Worm (Caenorhabditis elegans) whole organism, L3 larva: ENCODE measurements around the gene tmed-1.

Experiments
- ama-1 ChIP-seq: fragments of 150-350 bp; optimal IDR thresholded peaks from 2 replicates; lab custom pipeline; 2018
- ceh-16 ChIP-seq: sonication (generic microtip); optimal IDR thresholded peaks from 2 replicates; lab custom pipeline; 2017; ENCODE audit warnings: missing biosample characterization, missing genetic modification characterization
- elt-2 ChIP-seq: sonication (generic microtip); optimal IDR thresholded peaks from 2 replicates; lab custom pipeline; 2016; ENCODE audit warnings: missing genetic modification reagents, mild to moderate bottlenecking, missing genetic modification characterization, missing compliant biosample characterization
- elt-3 ChIP-seq, 3 experiments: fragments of 150-350 bp in 1 of 3; sonication (generic microtip) in 2 of 3; optimal IDR thresholded peaks; 2 replicates in 2 of 3; 4 replicates in 1 of 3; lab custom pipeline; 2014 to 2017; ENCODE audit warnings: missing biosample characterization in 3 of 3, missing genetic modification characterization in 3 of 3
- eor-1 ChIP-seq, 2 experiments: fragments of 150-350 bp; optimal IDR thresholded peaks; 2 replicates each; lab custom pipeline; 2014 to 2018; ENCODE audit warnings: missing biosample characterization in 2 of 2, missing genetic modification characterization in 2 of 2
- fkh-10 ChIP-seq: sonication (generic microtip); optimal IDR thresholded peaks from 2 replicates; lab custom pipeline; 2017; ENCODE audit warnings: missing biosample characterization, missing genetic modification reagents, missing genetic modification characterization
- lin-39 ChIP-seq: fragments of 150-350 bp; optimal IDR thresholded peaks from 2 replicates; lab custom pipeline; 2018; ENCODE audit warnings: missing biosample characterization, missing genetic modification reagents, missing genetic modification characterization
- mdl-1 ChIP-seq: fragments of 150-350 bp; optimal IDR thresholded peaks from 2 replicates; lab custom pipeline; 2014; ENCODE audit warnings: missing biosample characterization, missing genetic modification characterization
- nhr-11 ChIP-seq: fragments of 150-350 bp; optimal IDR thresholded peaks from 2 replicates; lab custom pipeline; 2014; ENCODE audit warnings: missing biosample characterization, missing genetic modification characterization
- nhr-237 ChIP-seq: fragments of 150-350 bp; optimal IDR thresholded peaks from 2 replicates; lab custom pipeline; 2014; ENCODE audit warnings: missing biosample characterization, missing genetic modification characterization
- tbx-2 ChIP-seq: sonication (generic microtip); optimal IDR thresholded peaks from 2 replicates; lab custom pipeline; 2016; ENCODE audit warnings: mild to moderate bottlenecking, missing genetic modification characterization, missing compliant biosample characterization
- unc-62 ChIP-seq: fragments of 150-350 bp; sonication (generic microtip); optimal IDR thresholded peaks from 4 replicates; lab custom pipeline; 2014; ENCODE audit warnings: missing biosample characterization, missing genetic modification reagents, missing genetic modification characterization
- zag-1 ChIP-seq: fragments of 150-350 bp; optimal IDR thresholded peaks from 2 replicates; lab custom pipeline; 2014; ENCODE audit warnings: missing biosample characterization, missing genetic modification characterization
- ztf-11 ChIP-seq: fragments of 150-350 bp; optimal IDR thresholded peaks from 2 replicates; lab custom pipeline; 2014; ENCODE audit warnings: missing biosample characterization, missing genetic modification characterization

ce11 chrIV:12113056-12113455 lies 35.1 kb upstream of the tmed-1 start:
- no peak for TF ChIP-seq eor-1 (tag; optimal IDR thresholded peaks at IDR 0.05; lab: Kevin White, UChicago)
- no peak for TF ChIP-seq mdl-1 (tag; lab: Kevin White, UChicago)
- no peak for TF ChIP-seq zag-1
- no peak for TF ChIP-seq elt-3 (tag; optimal IDR thresholded peaks at IDR 0.05; lab: Kevin White, UChicago)
- TF ChIP-seq ceh-16 (tag; lab: Kevin White, UChicago): no peak
- no peak for TF ChIP-seq ztf-11 (tag; lab: Kevin White, UChicago)
- TF ChIP-seq nhr-237: no peak
- TF ChIP-seq fkh-10 (GFP tag; lab: Kevin White, UChicago): no peak
- TF ChIP-seq nhr-11: no peak
- no peak for TF ChIP-seq tbx-2
- TF ChIP-seq lin-39: no peak
- TF ChIP-seq ama-1 (lab: Kevin White, UChicago): no peak
- TF ChIP-seq unc-62 (GFP tag; lab: Kevin White, UChicago): no peak
- TF ChIP-seq elt-2 (tag; lab: Kevin White, UChicago): no peak
